Worm (Caenorhabditis elegans) whole organism, late embryonic: ENCODE measurements around the gene sdz-21.

Experiments
- F13H6.1 ChIP-seq: sonication (generic microtip); optimal IDR thresholded peaks from 2 replicates; lab custom pipeline; 2016; ENCODE audit warnings: missing genetic modification characterization, missing compliant biosample characterization
- K02D7.2 ChIP-seq: sonication (generic microtip); optimal IDR thresholded peaks from 2 replicates; lab custom pipeline; 2017; ENCODE audit warnings: mild to moderate bottlenecking, missing genetic modification characterization, missing compliant biosample characterization
- T23F11.4 ChIP-seq: fragments of 200-800 bp; sonication (Bioruptor generic); optimal IDR thresholded peaks from 2 replicates; lab custom pipeline; 2018; ENCODE audit warnings: mild to moderate bottlenecking, missing genetic modification characterization, missing compliant biosample characterization
- Y22D7AL.16 ChIP-seq: sonication (generic microtip); optimal IDR thresholded peaks from 2 replicates; lab custom pipeline; 2016; ENCODE audit warnings: missing genetic modification characterization, missing compliant biosample characterization
- ahr-1 ChIP-seq: sonication (generic microtip); optimal IDR thresholded peaks from 2 replicates; lab custom pipeline; 2016; ENCODE audit warnings: missing genetic modification characterization, missing compliant biosample characterization
- ama-1 ChIP-seq: fragments of 150-350 bp; optimal IDR thresholded peaks from 2 replicates; lab custom pipeline; 2014
- ceh-14 ChIP-seq: sonication (generic microtip); optimal IDR thresholded peaks from 2 replicates; lab custom pipeline; 2016; ENCODE audit warnings: missing genotype, missing genetic modification characterization, missing compliant biosample characterization
- ceh-18 ChIP-seq: sonication (generic microtip); optimal IDR thresholded peaks from 2 replicates; lab custom pipeline; 2016; ENCODE audit warnings: missing genetic modification characterization, missing compliant biosample characterization
- ceh-2 ChIP-seq: sonication (generic microtip); optimal IDR thresholded peaks from 2 replicates; lab custom pipeline; 2016; ENCODE audit warnings: missing genotype, missing genetic modification characterization, missing compliant biosample characterization
- ceh-22 ChIP-seq: sonication (generic microtip); optimal IDR thresholded peaks from 2 replicates; lab custom pipeline; 2017; ENCODE audit warnings: missing biosample characterization, missing genetic modification characterization
- ceh-30 ChIP-seq: fragments of 150-350 bp; optimal IDR thresholded peaks from 2 replicates; lab custom pipeline; 2014; ENCODE audit warnings: missing biosample characterization, missing genetic modification characterization
- ceh-31 ChIP-seq: sonication (generic microtip); optimal IDR thresholded peaks from 2 replicates; lab custom pipeline; 2016; ENCODE audit warnings: missing genetic modification characterization, missing compliant biosample characterization
- ceh-34 ChIP-seq: sonication (generic microtip); optimal IDR thresholded peaks from 2 replicates; lab custom pipeline; 2016; ENCODE audit warnings: mild to moderate bottlenecking, missing genetic modification characterization, missing compliant biosample characterization
- ceh-48 ChIP-seq: sonication (generic microtip); optimal IDR thresholded peaks from 2 replicates; lab custom pipeline; 2016; ENCODE audit warnings: missing genetic modification characterization, inconsistent platforms, missing compliant biosample characterization
- ceh-9 ChIP-seq: sonication (generic microtip); optimal IDR thresholded peaks from 2 replicates; lab custom pipeline; 2016; ENCODE audit warnings: mild to moderate bottlenecking, missing genetic modification characterization, inconsistent platforms, missing compliant biosample characterization
- che-1 ChIP-seq: sonication (generic microtip); optimal IDR thresholded peaks from 2 replicates; lab custom pipeline; 2016; ENCODE audit warnings: mild to moderate bottlenecking, missing genetic modification characterization, missing compliant biosample characterization
- dmd-4 ChIP-seq: sonication (generic microtip); optimal IDR thresholded peaks from 2 replicates; lab custom pipeline; 2016; ENCODE audit warnings: borderline replicate concordance, missing genetic modification characterization, missing compliant biosample characterization
- dve-1 ChIP-seq: sonication (generic microtip); optimal IDR thresholded peaks from 2 replicates; lab custom pipeline; 2017; ENCODE audit warnings: antibody characterized with exemption, mild to moderate bottlenecking, missing genetic modification characterization, missing compliant biosample characterization
- ets-4 ChIP-seq: sonication (generic microtip); optimal IDR thresholded peaks from 2 replicates; lab custom pipeline; 2016; ENCODE audit warnings: missing genetic modification characterization, missing compliant biosample characterization
- eyg-1 ChIP-seq: sonication (generic microtip); optimal IDR thresholded peaks from 2 replicates; lab custom pipeline; 2016; ENCODE audit warnings: missing genotype, missing genetic modification characterization, missing compliant biosample characterization
- fkh-10 ChIP-seq: fragments of 150-350 bp; optimal IDR thresholded peaks from 2 replicates; lab custom pipeline; 2014; ENCODE audit warnings: missing biosample characterization, missing genetic modification reagents, missing genetic modification characterization
- fkh-6 ChIP-seq: sonication (generic microtip); optimal IDR thresholded peaks from 2 replicates; lab custom pipeline; 2016; ENCODE audit warnings: missing genetic modification characterization, missing compliant biosample characterization
- hlh-6 ChIP-seq: sonication (generic microtip); optimal IDR thresholded peaks from 2 replicates; lab custom pipeline; 2016; ENCODE audit warnings: missing genotype, missing genetic modification characterization, missing compliant biosample characterization
- hlh-8 ChIP-seq: sonication (generic microtip); optimal IDR thresholded peaks from 2 replicates; lab custom pipeline; 2016; ENCODE audit warnings: missing genotype, missing genetic modification characterization, missing compliant biosample characterization
- madf-2 ChIP-seq: sonication (generic microtip); optimal IDR thresholded peaks from 2 replicates; lab custom pipeline; 2017; ENCODE audit warnings: missing genetic modification characterization, missing compliant biosample characterization
- mec-3 ChIP-seq: sonication (generic microtip); optimal IDR thresholded peaks from 2 replicates; lab custom pipeline; 2016; ENCODE audit warnings: borderline replicate concordance, missing genetic modification characterization, missing compliant biosample characterization
- nfya-1 ChIP-seq: sonication (generic microtip); optimal IDR thresholded peaks from 2 replicates; lab custom pipeline; 2017; ENCODE audit warnings: missing genetic modification characterization, mild to moderate bottlenecking, missing compliant biosample characterization, antibody characterized with exemption, moderate library complexity
- nhr-232 ChIP-seq: sonication (generic microtip); optimal IDR thresholded peaks from 2 replicates; lab custom pipeline; 2016; ENCODE audit warnings: missing genetic modification characterization, missing compliant biosample characterization
- odd-2 ChIP-seq: sonication (generic microtip); optimal IDR thresholded peaks from 2 replicates; lab custom pipeline; 2017; ENCODE audit warnings: antibody characterized with exemption, mild to moderate bottlenecking, missing genetic modification characterization, missing compliant biosample characterization
- pat-9 ChIP-seq: fragments of 200-800 bp; sonication (Bioruptor generic); optimal IDR thresholded peaks from 2 replicates; lab custom pipeline; 2018; ENCODE audit warnings: mild to moderate bottlenecking, missing genetic modification characterization, moderate library complexity, missing compliant biosample characterization
- pros-1 ChIP-seq: fragments of 150-350 bp; optimal IDR thresholded peaks from 2 replicates; lab custom pipeline; 2014; ENCODE audit warnings: missing biosample characterization, missing genetic modification reagents, missing genetic modification characterization
- ref-2 ChIP-seq: sonication (generic microtip); optimal IDR thresholded peaks from 2 replicates; lab custom pipeline; 2016; ENCODE audit warnings: missing genetic modification characterization, missing compliant biosample characterization
- rnt-1 ChIP-seq: sonication (generic microtip); optimal IDR thresholded peaks from 2 replicates; lab custom pipeline; 2016; ENCODE audit warnings: missing genetic modification characterization, missing compliant biosample characterization
- syd-9 ChIP-seq: sonication (generic microtip); optimal IDR thresholded peaks from 2 replicates; lab custom pipeline; 2016; ENCODE audit warnings: mild to moderate bottlenecking, missing genetic modification characterization, moderate library complexity, missing compliant biosample characterization
- tbx-2 ChIP-seq: sonication (generic microtip); optimal IDR thresholded peaks from 2 replicates; lab custom pipeline; 2016; ENCODE audit warnings: missing genetic modification characterization, missing compliant biosample characterization
- tbx-7 ChIP-seq: sonication (generic microtip); optimal IDR thresholded peaks from 2 replicates; lab custom pipeline; 2016; ENCODE audit warnings: missing genotype, missing genetic modification characterization, missing compliant biosample characterization
- ttx-3 ChIP-seq: sonication (generic microtip); optimal IDR thresholded peaks from 2 replicates; lab custom pipeline; 2016; ENCODE audit warnings: missing genetic modification reagents, missing genetic modification characterization, missing compliant biosample characterization
- unc-3 ChIP-seq, 2 experiments: fragments of 200-800 bp in 1 of 2; sonication (Bioruptor generic) in 1 of 2; sonication (generic microtip) in 1 of 2; conservative IDR thresholded peaks in 1 of 2; optimal IDR thresholded peaks in 1 of 2; 2 replicates each; pipeline versions ENCODE4 v1.3.6 to Lab custom; 2016 to 2022; ENCODE audit warnings: missing compliant biosample characterization in 2 of 2, missing genetic modification characterization in 2 of 2, missing genetic modification reagents in 1 of 2
- unc-42 ChIP-seq: sonication (generic microtip); optimal IDR thresholded peaks from 2 replicates; lab custom pipeline; 2016; ENCODE audit warnings: missing genotype, missing genetic modification characterization, missing compliant biosample characterization
- unc-86 ChIP-seq: sonication (generic microtip); optimal IDR thresholded peaks from 2 replicates; lab custom pipeline; 2016; ENCODE audit warnings: missing genetic modification characterization, missing compliant biosample characterization

Gene sdz-21

ce11 chrIII:5688246-5688645 lies 31.4 kb upstream of the sdz-21 start:
- TF ChIP-seq fkh-6 (tag; lab: Kevin White, UChicago) = no peak
- no peak for TF ChIP-seq nhr-232 (tag; lab: Kevin White, UChicago)
- TF ChIP-seq hlh-6 (tag; lab: Kevin White, UChicago) = no peak
- TF ChIP-seq K02D7.2 (tag; lab: Kevin White, UChicago) = no peak
- TF ChIP-seq ceh-34 (tag; lab: Kevin White, UChicago) = peak; percentile 29
- no peak for TF ChIP-seq T23F11.4 (GFP tag; lab: Kevin White, UChicago)
- no peak for TF ChIP-seq pat-9
- TF ChIP-seq tbx-2 (tag; lab: Kevin White, UChicago) = peak; percentile 50
- TF ChIP-seq ceh-9 = no peak
- no peak for TF ChIP-seq madf-2 (tag; lab: Kevin White, UChicago)
- TF ChIP-seq ets-4 = peak; percentile 36
- peak; percentile 32 for TF ChIP-seq nfya-1 (tag; lab: Kevin White, UChicago)
- no peak for TF ChIP-seq che-1 (tag; lab: Kevin White, UChicago)
- TF ChIP-seq ceh-22 (tag; lab: Kevin White, UChicago) = no peak
- no peak for TF ChIP-seq syd-9 (tag; lab: Kevin White, UChicago)
- TF ChIP-seq ceh-2 (tag; lab: Kevin White, UChicago) = peak; percentile 25
- TF ChIP-seq F13H6.1 (tag; lab: Kevin White, UChicago) = no peak
- no peak for TF ChIP-seq ahr-1 (tag; lab: Kevin White, UChicago)
- TF ChIP-seq ceh-31 (tag; lab: Kevin White, UChicago) = peak; percentile 24
- TF ChIP-seq ceh-18 (tag; lab: Kevin White, UChicago) = peak; percentile 31
- TF ChIP-seq unc-3 (GFP tag; conservative IDR thresholded peaks at IDR 0.05; lab: Robert Waterston, UW) = no peak
- no peak for TF ChIP-seq unc-3 (tag; optimal IDR thresholded peaks at IDR 0.05; lab: Kevin White, UChicago)
- TF ChIP-seq ceh-14 (tag; lab: Kevin White, UChicago) = peak; percentile 20
- TF ChIP-seq, all 69 proteins: peak for 8

- no peak for TF ChIP-seq rnt-1 (tag; lab: Kevin White, UChicago)
- no peak for TF ChIP-seq ceh-48 (tag; lab: Kevin White, UChicago)
- no peak for TF ChIP-seq odd-2 (tag; lab: Kevin White, UChicago)
- TF ChIP-seq unc-3 (GFP tag; conservative IDR thresholded peaks at IDR 0.05; lab: Robert Waterston, UW) = no peak
- no peak for TF ChIP-seq unc-3 (tag; optimal IDR thresholded peaks at IDR 0.05; lab: Kevin White, UChicago)
- no peak for TF ChIP-seq ref-2
- TF ChIP-seq fkh-6 (tag; lab: Kevin White, UChicago) = no peak
- TF ChIP-seq unc-42 = no peak
- TF ChIP-seq pros-1 (tag; lab: Kevin White, UChicago) = no peak
- no peak for TF ChIP-seq ama-1 (lab: Kevin White, UChicago)
- TF ChIP-seq dve-1 (tag; lab: Kevin White, UChicago) = no peak
- TF ChIP-seq mec-3 = no peak
- no peak for TF ChIP-seq ttx-3 (tag; lab: Kevin White, UChicago)
Observed at ce11 chrIII:5683998-5684397, 27.2 kb upstream of the sdz-21 start, which contains the start of gene rcan-1. Gene rcan-1, minus strand, starts transcription at chrIII:5684098.

- no peak for TF ChIP-seq pros-1 (tag; lab: Kevin White, UChicago)
- TF ChIP-seq unc-86 (tag; lab: Kevin White, UChicago) = no peak
- no peak for TF ChIP-seq fkh-10 (GFP tag; lab: Kevin White, UChicago)
- no peak for TF ChIP-seq hlh-8
- no peak for TF ChIP-seq nfya-1 (tag; lab: Kevin White, UChicago)
- TF ChIP-seq hlh-6 (tag; lab: Kevin White, UChicago) = no peak
- TF ChIP-seq ceh-30 (tag; lab: Kevin White, UChicago) = no peak
- TF ChIP-seq nhr-232 (tag; lab: Kevin White, UChicago) = no peak
- no peak for TF ChIP-seq ceh-34 (tag; lab: Kevin White, UChicago)
- TF ChIP-seq madf-2 (tag; lab: Kevin White, UChicago) = no peak
- no peak for TF ChIP-seq tbx-7 (tag; lab: Kevin White, UChicago)
- TF ChIP-seq ets-4 = no peak
- TF ChIP-seq Y22D7AL.16 (tag; lab: Kevin White, UChicago) = no peak
- no peak for TF ChIP-seq ceh-18 (tag; lab: Kevin White, UChicago)
- TF ChIP-seq eyg-1 (tag; lab: Kevin White, UChicago) = no peak
- TF ChIP-seq dmd-4 (tag; lab: Kevin White, UChicago) = no peak
- TF ChIP-seq, all 69 proteins: peak for 0
Observed at ce11 chrIII:5680141-5680540, 23.3 kb upstream of the sdz-21 start, which contains the start of gene pst-2. Gene pst-2, plus strand, starts transcription at chrIII:5680433.
